Fruit fly (Drosophila melanogaster): ENCODE measurements around the gene Spn.
A peak's percentile ranks its signal among the peaks of the same experiment; 100 is the strongest.

The Spn gene

dm6 chr3L:2548932-2549331, 5.2 kb downstream of the Spn start (continued):
- TF ChIP-seq crol (GFP tag; IDR thresholded peaks at IDR 0.05), result no peak
- TF ChIP-seq D19A (tag; optimal IDR thresholded peaks at IDR 0.05), result peak; percentile 16

dm6 chr3L:2545913-2546312, 8.2 kb downstream of the Spn start:
- TF ChIP-seq ATbp (GFP tag; optimal IDR thresholded peaks at IDR 0.05) (peak; percentile 9), ci (GFP tag; IDR thresholded peaks at IDR 0.05) (peak; percentile 30; the same call in 1 of the 3 replicates), Awh (GFP tag; IDR thresholded peaks at IDR 0.05) (0 out of 2 replicates have a peak, but pooled peaks have one; percentile 17), Ets65A (GFP tag) (no peak), Hr78 (GFP tag; optimal IDR thresholded peaks at IDR 0.05) (peak in 1 of 2 experiments; percentile 50), Blimp-1 (GFP tag; optimal IDR thresholded peaks at IDR 0.05) (peak; percentile 90), pnt (GFP tag; optimal IDR thresholded peaks at IDR 0.05) (no peak)

dm6 chr3L:2545077-2545453, 9.0 kb downstream of the Spn start:
- no peak for TF ChIP-seq CG7839 (tag; optimal IDR thresholded peaks at IDR 0.05)
- 0 out of 2 replicates have a peak, but pooled peaks have one; percentile 6 for TF ChIP-seq Drgx (GFP tag; IDR thresholded peaks at IDR 0.05)

- no peak for TF ChIP-seq zfh1 (GFP tag; IDR thresholded peaks at IDR 0.05)
- TF ChIP-seq sd (tag; optimal IDR thresholded peaks at IDR 0.05), result peak; percentile 38
- TF ChIP-seq fd64A (GFP tag; optimal IDR thresholded peaks at IDR 0.05), result no peak
- TF ChIP-seq tio (GFP tag; optimal IDR thresholded peaks at IDR 0.05), result no peak
- TF ChIP-seq Hey (tag; optimal IDR thresholded peaks at IDR 0.05), result peak; percentile 41
- TF ChIP-seq Med (GFP tag), result peak; percentile 18
- TF ChIP-seq cwo (GFP tag; optimal IDR thresholded peaks at IDR 0.05), result peak; percentile 53
- peak; percentile 77 for TF ChIP-seq exex (tag; optimal IDR thresholded peaks at IDR 0.05)
- TF ChIP-seq CG6254 (GFP tag; optimal IDR thresholded peaks at IDR 0.05), result no peak
- peak; percentile 69 for TF ChIP-seq Ets65A (GFP tag)
- peak; percentile 57 for TF ChIP-seq crol (GFP tag; IDR thresholded peaks at IDR 0.05)
- no peak for TF ChIP-seq CG2116 (GFP tag; optimal IDR thresholded peaks at IDR 0.05)
- TF ChIP-seq mirr (GFP tag; optimal IDR thresholded peaks at IDR 0.05), result peak; percentile 47
- no peak for TF ChIP-seq CG7987 (GFP tag; optimal IDR thresholded peaks at IDR 0.05)
- no peak for TF ChIP-seq CG2712 (tag; optimal IDR thresholded peaks at IDR 0.05)
- TF ChIP-seq ken (GFP tag; IDR thresholded peaks at IDR 0.05), result 0 out of 3 replicates have a peak, but pooled peaks have one; percentile 23
These were observed 9.5 kb downstream of the Spn start for dm6 chr3L:2544435-2545076.

dm6 chr3L:2541361-2541760, 12.7 kb downstream of the Spn start:
- TF ChIP-seq tup (GFP tag; optimal IDR thresholded peaks at IDR 0.05), result no peak
- TF ChIP-seq dan (GFP tag; IDR thresholded peaks at IDR 0.05), result no peak
- TF ChIP-seq CG12744 (GFP tag; optimal IDR thresholded peaks at IDR 0.05), result no peak
- peak; percentile 5 for TF ChIP-seq gem (tag; optimal IDR thresholded peaks at IDR 0.05)
- peak; percentile 24 for TF ChIP-seq CG11504 (tag; optimal IDR thresholded peaks at IDR 0.05)
- TF ChIP-seq Pdp1 (GFP tag; optimal IDR thresholded peaks at IDR 0.05), result no peak
- 0 out of 2 replicates have a peak, but pooled peaks have one; percentile 14 for TF ChIP-seq stc (GFP tag; IDR thresholded peaks at IDR 0.05)
- TF ChIP-seq phol (tag; optimal IDR thresholded peaks at IDR 0.05), result peak; percentile 9
- peak; percentile 7 for TF ChIP-seq CG10979 (tag; optimal IDR thresholded peaks at IDR 0.05)
- TF ChIP-seq CG8359 (GFP tag; optimal IDR thresholded peaks at IDR 0.05; ENCODE audit: borderline replicate concordance), result peak; percentile 6
